Worm (Caenorhabditis elegans) whole organism, L2 larva: ENCODE results near the gene C36E8.4.

Experiments used
- R02D3.7 ChIP-seq: fragments of 150-350 bp; optimal IDR thresholded peaks from 2 replicates; lab custom pipeline; 2014; ENCODE audit warnings: missing biosample characterization, missing genetic modification characterization
- elt-1 ChIP-seq: fragments of 150-350 bp; optimal IDR thresholded peaks from 2 replicates; lab custom pipeline; 2014; ENCODE audit warnings: missing biosample characterization, missing genetic modification characterization
- elt-3 ChIP-seq: sonication (generic microtip); optimal IDR thresholded peaks from 2 replicates; lab custom pipeline; 2017; ENCODE audit warnings: missing biosample characterization, missing genetic modification characterization
- mdl-1 ChIP-seq, 2 experiments: fragments of 150-350 bp in 1 of 2; sonication (generic microtip) in 1 of 2; optimal IDR thresholded peaks; 2 replicates each; lab custom pipeline; 2017; ENCODE audit warnings: missing biosample characterization in 2 of 2, missing genetic modification characterization in 2 of 2
- nhr-10 ChIP-seq: sonication (generic microtip); optimal IDR thresholded peaks from 2 replicates; lab custom pipeline; 2017; ENCODE audit warnings: missing biosample characterization, missing genetic modification characterization
- sma-3 ChIP-seq: sonication (generic microtip); optimal IDR thresholded peaks from 2 replicates; lab custom pipeline; 2016; ENCODE audit warnings: missing genetic modification reagents, missing genetic modification characterization, missing compliant biosample characterization
- snpc-4 ChIP-seq: fragments of 150-350 bp; optimal IDR thresholded peaks from 2 replicates; lab custom pipeline; 2014; ENCODE audit warnings: missing biosample characterization, missing genetic modification characterization

- no peak for TF ChIP-seq snpc-4 (tag; lab: Kevin White, UChicago)
- TF ChIP-seq elt-3 (tag; lab: Kevin White, UChicago): no peak
- TF ChIP-seq elt-1 (tag; lab: Kevin White, UChicago): no peak
- no peak for TF ChIP-seq R02D3.7 (tag; lab: Kevin White, UChicago)
- TF ChIP-seq mdl-1 (tag; optimal IDR thresholded peaks at IDR 0.05; lab: Kevin White, UChicago): no peak
- TF ChIP-seq nhr-10 (tag; lab: Kevin White, UChicago): no peak
- no peak for TF ChIP-seq sma-3
These were observed 5.1 kb upstream of the C36E8.4 start for ce11 chrIII:4007017-4007416.
